Fruit fly (Drosophila melanogaster) whole organism, embryonic: ENCODE measurements around the gene CG31792.
A peak's percentile ranks its signal among the peaks of the same experiment; 100 is the strongest.

Source experiments
- Adf1 ChIP-seq: fragments of 200-800 bp; sonication (Bioruptor generic); IDR thresholded peaks from 2 replicates; pipeline ENCODE4 v1.3.6; 2022; ENCODE audit warnings: missing biosample characterization, missing genetic modification characterization
- Bgb ChIP-seq: fragments of 200-800 bp; sonication (Bioruptor generic); IDR thresholded peaks from 2 replicates; pipeline ENCODE4 v1.3.6; 2022; ENCODE audit warnings: missing biosample characterization, missing genetic modification characterization; ENCODE audit not compliant: partially characterized antibody
- CG10267 ChIP-seq: fragments of 200-800 bp; sonication (Bioruptor generic); optimal IDR thresholded peaks from 2 replicates; lab custom pipeline; 2018; ENCODE audit warnings: missing biosample characterization, mild to moderate bottlenecking, missing genetic modification characterization, moderate library complexity
- CG12391 ChIP-seq: fragments of 200-800 bp; sonication (Bioruptor generic); optimal IDR thresholded peaks from 3 replicates; lab custom pipeline; 2018; ENCODE audit warnings: missing biosample characterization, mild to moderate bottlenecking, missing genetic modification characterization, moderate library complexity
- CG12769 ChIP-seq: fragments of 200-800 bp; sonication (Bioruptor generic); optimal IDR thresholded peaks from 2 replicates; lab custom pipeline; 2019; ENCODE audit warnings: missing biosample characterization, mild to moderate bottlenecking, missing genetic modification characterization, moderate library complexity
- CG13296 ChIP-seq: fragments of 200-800 bp; sonication (Bioruptor generic); optimal IDR thresholded peaks from 3 replicates; lab custom pipeline; 2018; ENCODE audit warnings: missing biosample characterization, mild to moderate bottlenecking, missing genetic modification characterization
- CG16779 ChIP-seq: fragments of 200-800 bp; sonication (Bioruptor generic); IDR thresholded peaks from 2 replicates; pipeline ENCODE4 v1.3.6; 2022; ENCODE audit warnings: missing biosample characterization, missing genetic modification characterization
- CG16815 ChIP-seq: fragments of 200-800 bp; sonication (Bioruptor generic); optimal IDR thresholded peaks from 3 replicates; lab custom pipeline; 2017; ENCODE audit warnings: missing biosample characterization, mild to moderate bottlenecking, missing genetic modification characterization
- CG32532 ChIP-seq: fragments of 200-800 bp; sonication (Bioruptor generic); IDR thresholded peaks from 2 replicates; pipeline ENCODE4 v1.3.6; 2022; ENCODE audit warnings: missing biosample characterization, missing genetic modification characterization
- CG32767 ChIP-seq: fragments of 200-800 bp; sonication (Bioruptor generic); IDR thresholded peaks from 2 replicates; pipeline ENCODE4 v1.3.6; 2022; ENCODE audit warnings: missing biosample characterization, missing genetic modification characterization
- CG33213 ChIP-seq: fragments of 200-800 bp; sonication (Bioruptor generic); optimal IDR thresholded peaks from 3 replicates; lab custom pipeline; 2016; ENCODE audit warnings: missing biosample characterization, missing genetic modification characterization
- CG4617 ChIP-seq: fragments of 200-800 bp; sonication (Bioruptor generic); optimal IDR thresholded peaks from 3 replicates; lab custom pipeline; 2016; ENCODE audit warnings: missing biosample characterization, missing genetic modification characterization, borderline replicate concordance
- CG5180 ChIP-seq: fragments of 200-800 bp; sonication (Bioruptor generic); optimal IDR thresholded peaks from 3 replicates; lab custom pipeline; 2017; ENCODE audit warnings: missing biosample characterization, missing genetic modification characterization, mild to moderate bottlenecking, moderate library complexity, missing genetic modification reagents
- CG7372 ChIP-seq: fragments of 200-800 bp; sonication (Bioruptor generic); IDR thresholded peaks from 2 replicates; pipeline ENCODE4 v1.3.6; 2022; ENCODE audit warnings: missing biosample characterization, missing genetic modification characterization
- CG7745 ChIP-seq: fragments of 200-800 bp; sonication (Bioruptor generic); optimal IDR thresholded peaks from 2 replicates; lab custom pipeline; 2018; ENCODE audit warnings: missing biosample characterization, mild to moderate bottlenecking, missing genetic modification characterization, moderate library complexity
- CG8281 ChIP-seq: fragments of 200-800 bp; sonication (Bioruptor generic); optimal IDR thresholded peaks from 2 replicates; lab custom pipeline; 2018; ENCODE audit warnings: missing biosample characterization, mild to moderate bottlenecking, missing genetic modification characterization, moderate library complexity
- CG8765 ChIP-seq: fragments of 200-800 bp; sonication (Bioruptor generic); IDR thresholded peaks from 2 replicates; pipeline ENCODE4 v1.3.6; 2022; ENCODE audit warnings: missing biosample characterization, missing genetic modification characterization
- CG8944 ChIP-seq: fragments of 200-800 bp; sonication (Bioruptor generic); optimal IDR thresholded peaks from 3 replicates; lab custom pipeline; 2016; ENCODE audit warnings: missing biosample characterization, missing genetic modification characterization
- CG9876 ChIP-seq: fragments of 200-800 bp; sonication (Bioruptor generic); optimal IDR thresholded peaks from 2 replicates; lab custom pipeline; 2016; ENCODE audit warnings: missing biosample characterization, missing genetic modification characterization
- CoRest ChIP-seq: fragments of 200-800 bp; sonication (Bioruptor generic); optimal IDR thresholded peaks from 3 replicates; lab custom pipeline; 2018; ENCODE audit warnings: missing biosample characterization, mild to moderate bottlenecking, missing genetic modification characterization, moderate library complexity
- Dll ChIP-seq: fragments of 200-800 bp; sonication (Bioruptor generic); IDR thresholded peaks from 4 replicates; pipeline ENCODE4 v1.3.6; 2022; ENCODE audit warnings: missing biosample characterization, missing genetic modification characterization; ENCODE audit not compliant: partially characterized antibody
- Fer3 ChIP-seq: fragments of 200-800 bp; sonication (Bioruptor generic); optimal IDR thresholded peaks from 2 replicates; lab custom pipeline; 2018; ENCODE audit warnings: missing biosample characterization, mild to moderate bottlenecking, missing genetic modification characterization, moderate library complexity
- Gug ChIP-seq: fragments of 200-800 bp; sonication (Bioruptor generic); IDR thresholded peaks from 4 replicates; pipeline ENCODE4 v1.3.6; 2022; ENCODE audit warnings: missing biosample characterization, missing genetic modification characterization
- Hand ChIP-seq: fragments of 200-800 bp; sonication (Bioruptor generic); optimal IDR thresholded peaks from 2 replicates; lab custom pipeline; 2017; ENCODE audit warnings: mild to moderate bottlenecking, missing biosample characterization, missing genetic modification reagents, missing genetic modification characterization
- Hr78 ChIP-seq, 2 experiments: fragments of 200-800 bp in 1 of 2; fragments of >200 bp in 1 of 2; sonication (Bioruptor generic) in 1 of 2; optimal IDR thresholded peaks; 2 replicates each; lab custom pipeline; 2017 to 2019; ENCODE audit warnings: missing biosample characterization in 2 of 2, missing genetic modification characterization in 2 of 2, mild to moderate bottlenecking in 1 of 2, moderate library complexity in 1 of 2
- Kr ChIP-seq: fragments of 200-800 bp; sonication (Bioruptor generic); optimal IDR thresholded peaks from 2 replicates; lab custom pipeline; 2017; ENCODE audit warnings: missing biosample characterization, mild to moderate bottlenecking, missing genetic modification characterization
- Oaz ChIP-seq: fragments of 200-800 bp; sonication (Bioruptor generic); IDR thresholded peaks from 2 replicates; pipeline ENCODE4 v1.3.6; 2022; ENCODE audit warnings: missing biosample characterization, missing genetic modification characterization
- Sry-β ChIP-seq: fragments of 200-800 bp; sonication (Bioruptor generic); optimal IDR thresholded peaks from 2 replicates; lab custom pipeline; 2018; ENCODE audit warnings: missing biosample characterization, mild to moderate bottlenecking, missing genetic modification characterization, moderate library complexity
- Taf1 ChIP-seq: fragments of 200-800 bp; sonication (Bioruptor generic); IDR thresholded peaks from 2 replicates; pipeline ENCODE4 v1.3.6; 2022; ENCODE audit warnings: missing biosample characterization, missing genetic modification characterization
- Vsx1 ChIP-seq: fragments of 200-800 bp; sonication (Bioruptor generic); optimal IDR thresholded peaks from 2 replicates; lab custom pipeline; 2017; ENCODE audit warnings: missing biosample characterization, mild to moderate bottlenecking, missing genetic modification characterization, missing genetic modification reagents
- al ChIP-seq: fragments of 200-800 bp; sonication (Bioruptor generic); IDR thresholded peaks from 2 replicates; pipeline ENCODE4 v1.3.6; 2022; ENCODE audit warnings: missing biosample characterization, missing genetic modification characterization
- ato ChIP-seq: fragments of 200-800 bp; sonication (Bioruptor generic); IDR thresholded peaks from 2 replicates; pipeline ENCODE4 v1.3.6; 2022; ENCODE audit warnings: missing biosample characterization, missing genetic modification characterization; ENCODE audit not compliant: partially characterized antibody
- bigmax ChIP-seq: fragments of 200-800 bp; sonication (Bioruptor generic); optimal IDR thresholded peaks from 2 replicates; lab custom pipeline; 2018; ENCODE audit warnings: missing biosample characterization, mild to moderate bottlenecking, missing genetic modification characterization
- chn ChIP-seq: fragments of 200-800 bp; sonication (Bioruptor generic); optimal IDR thresholded peaks from 2 replicates; lab custom pipeline; 2016; ENCODE audit warnings: missing biosample characterization, missing genetic modification characterization
- emc ChIP-seq: fragments of 200-800 bp; sonication (Bioruptor generic); optimal IDR thresholded peaks from 2 replicates; lab custom pipeline; 2016; ENCODE audit warnings: missing biosample characterization, missing genetic modification characterization
- ftz-f1 ChIP-seq: fragments of 200-800 bp; sonication (Bioruptor generic); optimal IDR thresholded peaks from 2 replicates; lab custom pipeline; 2016; ENCODE audit warnings: missing biosample characterization, missing genetic modification characterization
- gcm ChIP-seq: fragments of 200-800 bp; sonication (Bioruptor generic); optimal IDR thresholded peaks from 2 replicates; lab custom pipeline; 2019; ENCODE audit warnings: missing biosample characterization, mild to moderate bottlenecking, missing genetic modification characterization, moderate library complexity
- gfzf ChIP-seq: fragments of 200-800 bp; sonication (Bioruptor generic); optimal IDR thresholded peaks from 2 replicates; lab custom pipeline; 2016; ENCODE audit warnings: missing biosample characterization, mild to moderate bottlenecking, missing genetic modification characterization, moderate library complexity
- grau ChIP-seq: fragments of 200-800 bp; optimal IDR thresholded peaks from 3 replicates; lab custom pipeline; 2019; ENCODE audit warnings: missing biosample characterization, mild to moderate bottlenecking, missing genetic modification characterization, moderate library complexity
- gsb ChIP-seq: fragments of 200-800 bp; sonication (Bioruptor generic); IDR thresholded peaks from 2 replicates; pipeline ENCODE4 v1.3.6; 2022; ENCODE audit warnings: missing biosample characterization, missing genetic modification characterization
- h ChIP-seq: fragments of >200 bp; optimal IDR thresholded peaks from 2 replicates; lab custom pipeline; 2017
- lbe ChIP-seq: fragments of 200-800 bp; sonication (Bioruptor generic); optimal IDR thresholded peaks from 2 replicates; lab custom pipeline; 2016; ENCODE audit warnings: missing biosample characterization, mild to moderate bottlenecking, missing genetic modification characterization
- peb ChIP-seq: fragments of 200-800 bp; sonication (Bioruptor generic); IDR thresholded peaks from 2 replicates; pipeline ENCODE4 v1.3.6; 2022; ENCODE audit warnings: missing biosample characterization, missing genetic modification characterization
- slou ChIP-seq: fragments of 200-800 bp; sonication (Bioruptor generic); optimal IDR thresholded peaks from 3 replicates; lab custom pipeline; 2016; ENCODE audit warnings: missing biosample characterization, missing genetic modification characterization
- sna ChIP-seq: fragments of 200-800 bp; sonication (Bioruptor generic); IDR thresholded peaks from 2 replicates; pipeline ENCODE4 v1.3.6; 2022; ENCODE audit warnings: missing biosample characterization, missing genetic modification characterization; ENCODE audit not compliant: partially characterized antibody
- tin ChIP-seq: fragments of 200-800 bp; sonication (Bioruptor generic); optimal IDR thresholded peaks from 3 replicates; lab custom pipeline; 2016; ENCODE audit warnings: missing biosample characterization, missing genetic modification characterization
- tx ChIP-seq: fragments of 200-800 bp; sonication (Bioruptor generic); optimal IDR thresholded peaks from 2 replicates; lab custom pipeline; 2016; ENCODE audit warnings: missing biosample characterization, missing genetic modification characterization
- vfl ChIP-seq: fragments of 200-800 bp; sonication (Bioruptor generic); optimal IDR thresholded peaks from 2 replicates; lab custom pipeline; 2016; ENCODE audit warnings: missing biosample characterization, missing genetic modification characterization

Gene CG31792

DNA sequence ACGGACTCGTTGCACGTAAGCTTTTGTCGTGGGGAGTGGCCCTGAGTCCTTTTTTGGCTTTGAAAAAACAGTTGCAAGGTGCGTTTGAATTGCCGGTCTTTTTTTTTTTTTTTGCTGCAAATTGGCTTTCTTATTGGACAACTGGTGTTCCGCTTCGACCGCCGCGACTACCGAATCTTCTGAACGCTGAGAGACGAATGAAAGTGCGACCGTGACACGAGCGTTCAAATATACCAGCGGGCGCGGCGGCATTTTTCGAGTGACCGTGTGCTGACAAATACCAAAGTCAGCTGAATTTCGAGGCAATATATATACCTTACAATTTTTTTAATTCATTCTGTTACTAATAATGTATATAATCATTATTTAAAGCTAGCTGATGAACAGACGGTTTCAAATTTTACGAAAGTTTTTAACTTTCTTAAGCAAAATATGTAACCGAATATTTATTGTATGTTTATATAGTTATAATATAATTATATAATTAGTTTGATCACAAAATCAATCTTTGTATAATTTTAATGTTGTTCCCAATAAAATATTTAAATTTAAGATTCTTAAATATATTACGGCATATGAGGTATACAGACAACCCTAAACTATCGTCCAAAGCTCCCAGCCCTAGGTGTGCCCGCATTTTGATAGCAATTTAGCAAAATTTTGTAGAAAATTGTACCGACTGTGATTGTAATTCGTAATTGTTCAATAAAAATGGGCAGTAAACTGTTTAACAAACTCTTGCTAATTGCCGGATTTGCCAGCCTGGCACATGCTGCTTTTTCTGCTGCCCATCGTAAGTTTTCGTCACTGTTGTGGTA lies 10.0 kb upstream of the CG31792 start, which contains the start of the genes Swip-1 and EMC5 (continued):
- TF ChIP-seq Bgb (GFP tag; lab: Robert Waterston, UW) (peak; percentile 47), CG8765 (GFP tag; lab: Robert Waterston, UW) (no peak), gfzf (GFP tag; lab: Kevin White, UChicago) (peak; percentile 76), al (GFP tag; lab: Robert Waterston, UW) (peak; percentile 42; the same call in 1 of the 2 replicates), peb (GFP tag; lab: Robert Waterston, UW) (no peak), Fer3 (tag; lab: Kevin White, UChicago) (peak; percentile 44), Oaz (GFP tag; lab: Robert Waterston, UW) (no peak), emc (no peak), CG33213 (GFP tag; lab: Kevin White, UChicago) (no peak), CG7745 (tag; lab: Kevin White, UChicago) (no peak), gsb (GFP tag; lab: Robert Waterston, UW) (no peak), Sry-β (no peak), Gug (GFP tag; lab: Robert Waterston, UW) (peak; percentile 45; the same call in 1 of the 4 replicates), CG16779 (GFP tag; lab: Robert Waterston, UW) (no peak), Kr (no peak), grau (peak; percentile 77), CG13296 (peak; percentile 49), Hand (GFP tag; lab: Kevin White, UChicago) (no peak), bigmax (GFP tag; lab: Kevin White, UChicago) (no peak), Dll (GFP tag; lab: Robert Waterston, UW) (peak; percentile 78), vfl (GFP tag; lab: Kevin White, UChicago) (no peak), CG32532 (GFP tag; lab: Robert Waterston, UW) (peak; percentile 67; the same call in 1 of the 2 replicates), Vsx1 (peak; percentile 45), ato (GFP tag; lab: Robert Waterston, UW) (peak; percentile 55; the same call in 1 of the 2 replicates), Hr78 (GFP tag; optimal IDR thresholded peaks at IDR 0.05; lab: Kevin White, UChicago) (peak in 1 of 2 experiments; percentile 15), Taf1 (GFP tag; lab: Robert Waterston, UW) (0 out of 2 replicates have a peak, but pooled peaks have one; percentile 5), chn (GFP tag; lab: Kevin White, UChicago) (no peak), CG12391 (tag; lab: Kevin White, UChicago) (peak; percentile 87), CG5180 (GFP tag; lab: Kevin White, UChicago) (no peak), CG10267 (tag; lab: Kevin White, UChicago) (peak; percentile 75), lbe (GFP tag; lab: Kevin White, UChicago) (no peak), Adf1 (GFP tag; lab: Robert Waterston, UW) (no peak), CG9876 (GFP tag; lab: Kevin White, UChicago) (no peak), CG7372 (GFP tag; lab: Robert Waterston, UW) (no peak), CG8281 (tag; lab: Kevin White, UChicago) (no peak), tx (GFP tag; lab: Kevin White, UChicago) (no peak), tin (GFP tag; lab: Kevin White, UChicago) (peak; percentile 56), ftz-f1 (GFP tag; lab: Kevin White, UChicago) (no peak), CG32767 (0 out of 2 replicates have a peak, but pooled peaks have one; percentile 13), h (no peak), CG4617 (GFP tag; lab: Kevin White, UChicago) (peak; percentile 52), sna (GFP tag; lab: Robert Waterston, UW) (0 out of 2 replicates have a peak, but pooled peaks have one; percentile 53), gcm (GFP tag; lab: Kevin White, UChicago) (peak; percentile 63), CG12769 (tag; lab: Kevin White, UChicago) (no peak), CoRest (tag; lab: Kevin White, UChicago) (peak; percentile 88), slou (GFP tag; lab: Kevin White, UChicago) (peak; percentile 45), CG16815 (GFP tag; lab: Kevin White, UChicago) (peak; percentile 48), CG8944 (GFP tag; lab: Kevin White, UChicago) (no peak)
